Fruit fly (Drosophila melanogaster) whole organism, prepupa: ENCODE measurements around the gene CG14277.

Experiments used
- CG16779 ChIP-seq: fragments of 200-800 bp; sonication (Bioruptor generic); optimal IDR thresholded peaks from 3 replicates; lab custom pipeline; 2017; ENCODE audit warnings: missing biosample characterization, mild to moderate bottlenecking, missing genetic modification characterization
- Met ChIP-seq: fragments of 200-800 bp; sonication (Bioruptor generic); optimal IDR thresholded peaks from 3 replicates; lab custom pipeline; 2016; ENCODE audit warnings: missing biosample characterization, missing genetic modification characterization
- Sox14 ChIP-seq: fragments of 200-800 bp; sonication (Bioruptor generic); optimal IDR thresholded peaks from 3 replicates; lab custom pipeline; 2016; ENCODE audit warnings: missing biosample characterization, missing genetic modification characterization
- eg ChIP-seq: fragments of 200-800 bp; sonication (Bioruptor generic); IDR thresholded peaks from 3 replicates; pipeline ENCODE4 v1.3.6; 2022; ENCODE audit warnings: missing biosample characterization, missing genetic modification characterization

dm6 chr2L:8213987-8214386, 28.3 kb upstream of the CG14277 start, which contains the start of gene CG8353:
- TF ChIP-seq eg (no peak), Sox14 (GFP tag; lab: Kevin White, UChicago) (no peak), CG16779 (tag; lab: Kevin White, UChicago) (no peak), Met (GFP tag; lab: Kevin White, UChicago) (no peak)
